Fruit fly (Drosophila melanogaster): ENCODE data around the gene Past1.

The Past1 gene

dm6 chr3R:12715253-12715652 lies 18.1 kb downstream of the Past1 start (continued):
- TF ChIP-seq da (GFP tag; optimal IDR thresholded peaks at IDR 0.05) (no peak), CG5245 (GFP tag; optimal IDR thresholded peaks at IDR 0.05) (no peak), lov (optimal IDR thresholded peaks at IDR 0.05) (no peak), lov (GFP tag; IDR thresholded peaks at IDR 0.05) (0 out of 3 replicates have a peak, but pooled peaks have one; percentile 14)

DNA sequence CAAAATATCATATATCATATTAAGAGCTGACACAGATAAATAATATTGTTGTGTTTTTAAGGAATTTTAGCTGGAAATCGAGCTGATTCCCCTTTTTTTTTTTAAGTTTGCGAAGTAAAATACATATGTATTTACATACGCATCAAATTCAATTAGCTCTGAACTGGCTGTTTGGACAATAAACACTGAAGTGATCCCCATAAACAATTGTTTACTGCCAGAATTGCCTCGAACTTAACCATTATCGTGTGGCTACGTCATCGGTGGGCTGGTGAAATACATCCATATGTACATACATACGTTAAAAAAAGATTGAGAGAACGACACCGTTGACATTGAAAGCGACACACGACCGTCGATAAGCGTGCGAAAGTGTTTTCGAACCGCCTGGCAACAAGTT lies 19.1 kb downstream of the Past1 start:
- TF ChIP-seq Fer3 (tag; optimal IDR thresholded peaks at IDR 0.05) = peak; percentile 40
- TF ChIP-seq CG13894 (tag; optimal IDR thresholded peaks at IDR 0.05) = peak; percentile 19
- TF ChIP-seq Adf1 (GFP tag; IDR thresholded peaks at IDR 0.05) = no peak
- TF ChIP-seq CG12769 (tag; optimal IDR thresholded peaks at IDR 0.05) = peak; percentile 47
- no peak for TF ChIP-seq kah (GFP tag; optimal IDR thresholded peaks at IDR 0.05)
- TF ChIP-seq CG6765 (GFP tag; optimal IDR thresholded peaks at IDR 0.05) = peak; percentile 57
- TF ChIP-seq lab (GFP tag; optimal IDR thresholded peaks at IDR 0.05) = peak; percentile 60
- TF ChIP-seq CG7987 (GFP tag; optimal IDR thresholded peaks at IDR 0.05) = peak; percentile 26
- no peak for TF ChIP-seq CG17385 (GFP tag; optimal IDR thresholded peaks at IDR 0.05)
- TF ChIP-seq CG34376 (GFP tag; optimal IDR thresholded peaks at IDR 0.05) = peak; percentile 70
- TF ChIP-seq HLH4C (GFP tag; IDR thresholded peaks at IDR 0.05; ENCODE audit: partially characterized antibody) = no peak
- TF ChIP-seq fd3F (GFP tag; optimal IDR thresholded peaks at IDR 0.05) = peak; percentile 14
- TF ChIP-seq CG3281 (GFP tag; optimal IDR thresholded peaks at IDR 0.05) = peak; percentile 16
- TF ChIP-seq PHDP (tag; optimal IDR thresholded peaks at IDR 0.05) = peak; percentile 20
- peak; percentile 23 for TF ChIP-seq Hmr (GFP tag; optimal IDR thresholded peaks at IDR 0.05)
- TF ChIP-seq Jarid2 (GFP tag; optimal IDR thresholded peaks at IDR 0.05) = no peak
- no peak for TF ChIP-seq CG17186 (GFP tag; optimal IDR thresholded peaks at IDR 0.05)
- peak; percentile 16 for TF ChIP-seq schlank (tag; optimal IDR thresholded peaks at IDR 0.05)
- TF ChIP-seq HmgZ (tag; optimal IDR thresholded peaks at IDR 0.05) = peak; percentile 21
- peak; percentile 52 for TF ChIP-seq Med (GFP tag)
- TF ChIP-seq stwl (tag; optimal IDR thresholded peaks at IDR 0.05) = no peak
- 0 out of 2 replicates have a peak, but pooled peaks have one; percentile 18 for TF ChIP-seq Atf6 (GFP tag; IDR thresholded peaks at IDR 0.05)
- TF ChIP-seq Xrp1 (GFP tag; IDR thresholded peaks at IDR 0.05) = 0 out of 2 replicates have a peak, but pooled peaks have one; percentile 9
- TF ChIP-seq CG15269 (tag; optimal IDR thresholded peaks at IDR 0.05) = peak; percentile 36
- TF ChIP-seq CG10147 (GFP tag; optimal IDR thresholded peaks at IDR 0.05) = no peak
- no peak for TF ChIP-seq CG32767 (GFP tag; IDR thresholded peaks at IDR 0.05)
- TF ChIP-seq mirr (GFP tag; optimal IDR thresholded peaks at IDR 0.05) = peak; percentile 84
- peak; percentile 8 for TF ChIP-seq CG3838 (GFP tag; optimal IDR thresholded peaks at IDR 0.05)
- TF ChIP-seq GATAe (GFP tag; conservative IDR thresholded peaks at IDR 0.05) = no peak
- no peak for TF ChIP-seq CG13123 (GFP tag; optimal IDR thresholded peaks at IDR 0.05)
- peak; percentile 54 for TF ChIP-seq CG12071 (GFP tag; optimal IDR thresholded peaks at IDR 0.05)
- no peak for TF ChIP-seq sc (optimal IDR thresholded peaks at IDR 0.05)
- no peak for TF ChIP-seq sc (GFP tag; optimal IDR thresholded peaks at IDR 0.05)
- TF ChIP-seq sug (tag; optimal IDR thresholded peaks at IDR 0.05) = peak; percentile 43
- no peak for TF ChIP-seq MBD-R2 (GFP tag; IDR thresholded peaks at IDR 0.05)
- TF ChIP-seq sd (tag; optimal IDR thresholded peaks at IDR 0.05) = peak; percentile 22
- TF ChIP-seq BtbVII (GFP tag; optimal IDR thresholded peaks at IDR 0.05) = peak; percentile 69
- no peak for TF ChIP-seq CG12219 (GFP tag; optimal IDR thresholded peaks at IDR 0.05)
- TF ChIP-seq CG4730 (GFP tag; IDR thresholded peaks at IDR 0.05) = no peak
- TF ChIP-seq Atf3 (GFP tag; optimal IDR thresholded peaks at IDR 0.05) = no peak
- no peak for TF ChIP-seq CG8290 (GFP tag; optimal IDR thresholded peaks at IDR 0.05)
- peak in 1 of 2 experiments; percentile 55 for TF ChIP-seq CG8290 (tag; optimal IDR thresholded peaks at IDR 0.05)
- no peak for TF ChIP-seq Lhr (GFP tag; optimal IDR thresholded peaks at IDR 0.05)
- TF ChIP-seq B-H2 (GFP tag; optimal IDR thresholded peaks at IDR 0.05) = peak; percentile 60
- TF ChIP-seq Meics (GFP tag; optimal IDR thresholded peaks at IDR 0.05) = peak; percentile 7
- peak; percentile 84 for TF ChIP-seq exex (tag; optimal IDR thresholded peaks at IDR 0.05)

Measured in whole organism, embryonic.